Fruit fly (Drosophila melanogaster) Kc167 (cell line): ENCODE data around the gene Tpst.

Source experiments
- h ChIP-seq: fragments of >200 bp; optimal IDR thresholded peaks from 3 replicates; lab custom pipeline; 2018; ENCODE audit warnings: missing external identifiers
- psq ChIP-seq: fragments of >200 bp; optimal IDR thresholded peaks from 2 replicates; lab custom pipeline; 2017; ENCODE audit warnings: missing external identifiers
- ttk ChIP-seq: sonication (Bioruptor generic); optimal IDR thresholded peaks from 2 replicates; lab custom pipeline; 2017; ENCODE audit warnings: missing external identifiers

dm6 chrX:13597753-13598152 is 34.1 kb downstream of the Tpst start:
- TF ChIP-seq h (lab: Kevin White, UChicago) (no peak), psq (no peak), ttk (lab: Kevin White, UChicago) (no peak)
